Fruit fly (Drosophila melanogaster) whole organism, embryonic: ENCODE data around the gene nop5.

Experiments used
- CG12236 ChIP-seq: fragments of 200-800 bp; sonication (Bioruptor generic); optimal IDR thresholded peaks from 2 replicates; lab custom pipeline; 2016; ENCODE audit warnings: missing biosample characterization, missing genetic modification characterization
- CG12659 ChIP-seq: fragments of 200-800 bp; sonication (Bioruptor generic); optimal IDR thresholded peaks from 3 replicates; lab custom pipeline; 2017; ENCODE audit warnings: mild to moderate bottlenecking, missing biosample characterization, missing genetic modification reagents, missing genetic modification characterization
- CG13287 ChIP-seq: fragments of 200-800 bp; sonication (Bioruptor generic); IDR thresholded peaks from 2 replicates; pipeline ENCODE4 v1.3.6; 2022; ENCODE audit warnings: missing biosample characterization, missing genetic modification characterization; ENCODE audit not compliant: partially characterized antibody
- CG14710 ChIP-seq: fragments of 200-800 bp; sonication (Bioruptor generic); optimal IDR thresholded peaks from 3 replicates; lab custom pipeline; 2019; ENCODE audit warnings: missing biosample characterization, mild to moderate bottlenecking, missing genetic modification characterization, moderate library complexity
- CG15601 ChIP-seq: fragments of 200-800 bp; sonication (Bioruptor generic); optimal IDR thresholded peaks from 3 replicates; lab custom pipeline; 2019; ENCODE audit warnings: missing biosample characterization, mild to moderate bottlenecking, missing genetic modification characterization, moderate library complexity
- CG17186 ChIP-seq: fragments of 200-800 bp; sonication (Bioruptor generic); optimal IDR thresholded peaks from 3 replicates; lab custom pipeline; 2017; ENCODE audit warnings: missing biosample characterization, missing genetic modification reagents, missing genetic modification characterization
- CG17829 ChIP-seq: fragments of 200-800 bp; optimal IDR thresholded peaks from 2 replicates; lab custom pipeline; 2019; ENCODE audit warnings: missing biosample characterization, mild to moderate bottlenecking, missing genetic modification characterization, moderate library complexity
- CG2116 ChIP-seq: fragments of 200-800 bp; sonication (Bioruptor generic); optimal IDR thresholded peaks from 3 replicates; lab custom pipeline; 2018; ENCODE audit warnings: missing biosample characterization, mild to moderate bottlenecking, missing genetic modification characterization
- CG2712 ChIP-seq: fragments of 200-800 bp; optimal IDR thresholded peaks from 3 replicates; lab custom pipeline; 2019; ENCODE audit warnings: missing biosample characterization, mild to moderate bottlenecking, missing genetic modification characterization, moderate library complexity
- CG33213 ChIP-seq: fragments of 200-800 bp; sonication (Bioruptor generic); optimal IDR thresholded peaks from 3 replicates; lab custom pipeline; 2016; ENCODE audit warnings: missing biosample characterization, missing genetic modification characterization
- CG4617 ChIP-seq: fragments of 200-800 bp; sonication (Bioruptor generic); optimal IDR thresholded peaks from 3 replicates; lab custom pipeline; 2016; ENCODE audit warnings: missing biosample characterization, missing genetic modification characterization, borderline replicate concordance
- CG7271 ChIP-seq: fragments of 200-800 bp; sonication (Bioruptor generic); optimal IDR thresholded peaks from 2 replicates; lab custom pipeline; 2018; ENCODE audit warnings: missing biosample characterization, mild to moderate bottlenecking, missing genetic modification characterization, moderate library complexity
- CG7928 ChIP-seq: fragments of 200-800 bp; sonication (Bioruptor generic); optimal IDR thresholded peaks from 2 replicates; lab custom pipeline; 2017; ENCODE audit warnings: missing biosample characterization, mild to moderate bottlenecking, missing genetic modification characterization
- CG9797 ChIP-seq: fragments of 200-800 bp; sonication (Bioruptor generic); optimal IDR thresholded peaks from 3 replicates; lab custom pipeline; 2018; ENCODE audit warnings: missing biosample characterization, mild to moderate bottlenecking, missing genetic modification characterization
- E2f2 ChIP-seq: fragments of 200-800 bp; sonication (Bioruptor generic); IDR thresholded peaks from 2 replicates; pipeline ENCODE4 v1.3.6; 2022; ENCODE audit warnings: missing biosample characterization, missing genetic modification characterization
- Eip74EF ChIP-seq, 2 experiments: fragments of 200-800 bp in 1 of 2; fragments of >200 bp in 1 of 2; sonication (Bioruptor generic) in 1 of 2; optimal IDR thresholded peaks; 2 replicates each; lab custom pipeline; 2017 to 2019; ENCODE audit warnings: missing biosample characterization in 2 of 2, missing genetic modification characterization in 2 of 2, mild to moderate bottlenecking in 1 of 2, moderate library complexity in 1 of 2
- Elba2 ChIP-seq: fragments of 200-800 bp; sonication (Bioruptor generic); optimal IDR thresholded peaks from 3 replicates; lab custom pipeline; 2016; ENCODE audit warnings: missing biosample characterization, missing genetic modification characterization
- Ets97D ChIP-seq: fragments of 200-800 bp; sonication (Bioruptor generic); optimal IDR thresholded peaks from 3 replicates; lab custom pipeline; 2016; ENCODE audit warnings: missing biosample characterization, missing genetic modification characterization
- HmgZ ChIP-seq: fragments of 200-800 bp; sonication (Bioruptor generic); optimal IDR thresholded peaks from 2 replicates; lab custom pipeline; 2018; ENCODE audit warnings: missing biosample characterization, mild to moderate bottlenecking, missing genetic modification characterization
- Jarid2 ChIP-seq: fragments of 200-800 bp; sonication (Bioruptor generic); optimal IDR thresholded peaks from 3 replicates; lab custom pipeline; 2017; ENCODE audit warnings: mild to moderate bottlenecking, missing biosample characterization, missing genetic modification reagents, missing genetic modification characterization
- Lpt ChIP-seq: fragments of >200 bp; optimal IDR thresholded peaks from 2 replicates; lab custom pipeline; 2018; ENCODE audit warnings: missing biosample characterization, missing genetic modification characterization
- Myb ChIP-seq: fragments of 200-800 bp; sonication (Bioruptor generic); optimal IDR thresholded peaks from 2 replicates; lab custom pipeline; 2016; ENCODE audit warnings: missing biosample characterization, missing genetic modification characterization
- NfI ChIP-seq: fragments of 200-800 bp; sonication (Bioruptor generic); optimal IDR thresholded peaks from 3 replicates; lab custom pipeline; 2018; ENCODE audit warnings: missing biosample characterization, mild to moderate bottlenecking, missing genetic modification characterization, moderate library complexity
- Opbp ChIP-seq: fragments of 200-800 bp; sonication (Bioruptor generic); IDR thresholded peaks from 3 replicates; pipeline ENCODE4 v1.3.6; 2022; ENCODE audit warnings: missing biosample characterization, missing genetic modification characterization; ENCODE audit not compliant: partially characterized antibody
- PHDP ChIP-seq: fragments of 200-800 bp; sonication (Bioruptor generic); optimal IDR thresholded peaks from 3 replicates; lab custom pipeline; 2018; ENCODE audit warnings: missing biosample characterization, mild to moderate bottlenecking, missing genetic modification characterization, moderate library complexity
- Pdp1 ChIP-seq, 2 experiments: fragments of 200-800 bp; sonication (Bioruptor generic); optimal IDR thresholded peaks; 3 replicates each; lab custom pipeline; 2016; ENCODE audit warnings: missing biosample characterization in 2 of 2, missing genetic modification characterization in 2 of 2, mild to moderate bottlenecking in 1 of 2, moderate library complexity in 1 of 2
- Sin3A ChIP-seq: fragments of >200 bp; optimal IDR thresholded peaks from 2 replicates; lab custom pipeline; 2018
- Sry-β ChIP-seq: fragments of 200-800 bp; sonication (Bioruptor generic); optimal IDR thresholded peaks from 2 replicates; lab custom pipeline; 2018; ENCODE audit warnings: missing biosample characterization, mild to moderate bottlenecking, missing genetic modification characterization, moderate library complexity
- bigmax ChIP-seq: fragments of 200-800 bp; sonication (Bioruptor generic); optimal IDR thresholded peaks from 2 replicates; lab custom pipeline; 2018; ENCODE audit warnings: missing biosample characterization, mild to moderate bottlenecking, missing genetic modification characterization
- chinmo ChIP-seq: fragments of 200-800 bp; sonication (Bioruptor generic); IDR thresholded peaks from 4 replicates; pipeline ENCODE4 v1.3.6; 2022; ENCODE audit warnings: missing biosample characterization, missing genetic modification characterization; ENCODE audit not compliant: partially characterized antibody
- dm ChIP-seq: fragments of 200-800 bp; sonication (Bioruptor generic); optimal IDR thresholded peaks from 3 replicates; lab custom pipeline; 2016; ENCODE audit warnings: missing biosample characterization, missing genetic modification characterization
- ewg ChIP-seq: fragments of 200-800 bp; sonication (Bioruptor generic); optimal IDR thresholded peaks from 3 replicates; lab custom pipeline; 2017; ENCODE audit warnings: mild to moderate bottlenecking, missing biosample characterization, missing genetic modification reagents, missing genetic modification characterization
- gfzf ChIP-seq: fragments of 200-800 bp; sonication (Bioruptor generic); optimal IDR thresholded peaks from 2 replicates; lab custom pipeline; 2016; ENCODE audit warnings: missing biosample characterization, mild to moderate bottlenecking, missing genetic modification characterization, moderate library complexity
- her ChIP-seq: fragments of 200-800 bp; sonication (Bioruptor generic); optimal IDR thresholded peaks from 2 replicates; lab custom pipeline; 2016; ENCODE audit warnings: missing biosample characterization, missing genetic modification characterization
- hkb ChIP-seq, 2 experiments: fragments of 200-800 bp in 1 of 2; fragments of >200 bp in 1 of 2; sonication (Bioruptor generic) in 1 of 2; IDR thresholded peaks in 1 of 2; optimal IDR thresholded peaks in 1 of 2; 2 replicates each; pipeline versions ENCODE4 v1.3.6 to Lab custom; 2017 to 2022; ENCODE audit warnings: missing biosample characterization in 1 of 2, missing genetic modification characterization in 1 of 2
- inv ChIP-seq: fragments of 200-800 bp; sonication (Bioruptor generic); IDR thresholded peaks from 2 replicates; pipeline ENCODE4 v1.3.6; 2022; ENCODE audit warnings: missing biosample characterization, missing genetic modification characterization; ENCODE audit not compliant: partially characterized antibody
- nerfin-1 ChIP-seq: fragments of 200-800 bp; sonication (Bioruptor generic); optimal IDR thresholded peaks from 3 replicates; lab custom pipeline; 2019; ENCODE audit warnings: missing biosample characterization, mild to moderate bottlenecking, missing genetic modification characterization, moderate library complexity
- phol ChIP-seq: fragments of 200-800 bp; sonication (Bioruptor generic); optimal IDR thresholded peaks from 3 replicates; lab custom pipeline; 2018; ENCODE audit warnings: missing biosample characterization, mild to moderate bottlenecking, missing genetic modification characterization, moderate library complexity
- row ChIP-seq: fragments of 200-800 bp; sonication (Bioruptor generic); IDR thresholded peaks from 3 replicates; pipeline ENCODE4 v1.3.6; 2022; ENCODE audit warnings: missing biosample characterization, missing genetic modification characterization
- sd ChIP-seq: fragments of 200-800 bp; sonication (Bioruptor generic); optimal IDR thresholded peaks from 3 replicates; lab custom pipeline; 2018; ENCODE audit warnings: missing biosample characterization, mild to moderate bottlenecking, missing genetic modification characterization, moderate library complexity
- tna ChIP-seq: fragments of 200-800 bp; sonication (Bioruptor generic); IDR thresholded peaks from 2 replicates; pipeline ENCODE4 v1.3.6; 2022; ENCODE audit warnings: missing biosample characterization, missing genetic modification characterization; ENCODE audit not compliant: partially characterized antibody
- usp ChIP-seq: fragments of >200 bp; optimal IDR thresholded peaks from 2 replicates; lab custom pipeline; 2017; ENCODE audit warnings: missing biosample characterization, missing genetic modification characterization
- zfh1 ChIP-seq: fragments of 200-800 bp; sonication (Bioruptor generic); IDR thresholded peaks from 3 replicates; pipeline ENCODE4 v1.3.6; 2022; ENCODE audit warnings: missing biosample characterization, missing genetic modification characterization

nop5 gene

DNA sequence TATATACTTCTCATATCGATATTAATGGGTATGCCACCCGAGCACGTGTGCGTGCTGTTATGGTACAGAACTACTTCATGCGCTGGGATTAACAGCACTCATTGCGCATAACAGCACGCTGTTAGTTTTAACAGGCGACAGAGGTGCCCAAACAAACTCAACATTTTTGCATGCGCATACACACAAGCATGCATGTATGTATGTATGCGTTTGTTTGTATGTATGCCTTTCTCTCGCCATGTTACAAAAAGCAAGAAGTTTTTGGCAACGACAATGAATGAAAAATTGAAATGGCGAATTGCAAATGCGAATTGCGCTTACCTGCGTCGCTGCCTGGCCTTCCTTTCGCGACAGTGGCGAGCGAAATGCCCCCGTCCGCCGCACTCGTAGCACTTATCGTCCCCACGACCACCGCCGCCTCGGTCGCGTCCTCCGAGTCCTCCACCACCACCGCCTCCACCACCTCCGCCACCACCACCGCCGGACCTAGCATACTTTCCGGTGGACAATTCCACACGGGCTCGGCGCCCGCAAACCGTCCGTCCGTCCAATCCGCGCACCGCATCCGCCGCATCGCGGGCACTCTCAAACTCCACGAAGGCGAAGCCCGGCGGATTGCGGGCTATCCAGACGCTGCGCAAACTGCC is 783 bp upstream of the nop5 start (continued):
- TF ChIP-seq NfI (GFP tag; lab: Kevin White, UChicago) (no peak), inv (GFP tag; lab: Robert Waterston, UW) (no peak), tna (GFP tag; lab: Robert Waterston, UW) (peak; percentile 27; the same call in 1 of the 2 replicates), CG7928 (GFP tag; lab: Kevin White, UChicago) (no peak), Jarid2 (GFP tag; lab: Kevin White, UChicago) (no peak), usp (GFP tag; lab: Kevin White, UChicago) (no peak), CG33213 (GFP tag; lab: Kevin White, UChicago) (no peak), hkb (optimal IDR thresholded peaks at IDR 0.05; lab: Kevin White, UChicago) (no peak), hkb (GFP tag; IDR thresholded peaks at IDR 0.05; lab: Robert Waterston, UW) (no peak)

dm6 chr2L:6916345-6916744 is 2.2 kb downstream of the nop5 start, which contains the start of gene CG32829:
CG32829 (minus strand) TSS chr2L:6916445.
- TF ChIP-seq zfh1 (GFP tag; lab: Robert Waterston, UW) (0 out of 3 replicates have a peak, but pooled peaks have one; percentile 12), her (GFP tag; lab: Kevin White, UChicago) (no peak)

dm6 chr2L:6913964-6914363 is 4.6 kb downstream of the nop5 start, which contains the start of gene Wee1:
Wee1 (minus strand) TSS chr2L:6914138.
- TF ChIP-seq CG4617 (GFP tag; lab: Kevin White, UChicago), result peak; percentile 78
- TF ChIP-seq bigmax, result peak; percentile 59
- TF ChIP-seq CG33213 (GFP tag; lab: Kevin White, UChicago), result peak; percentile 40
- peak; percentile 98 for TF ChIP-seq CG9797 (GFP tag; lab: Kevin White, UChicago)
- no peak for TF ChIP-seq Eip74EF (GFP tag; optimal IDR thresholded peaks at IDR 0.05; lab: Kevin White, UChicago)
- peak; percentile 48 for TF ChIP-seq Sry-β
- TF ChIP-seq Elba2 (GFP tag; lab: Kevin White, UChicago), result peak; percentile 30
- 0 out of 3 replicates have a peak, but pooled peaks have one; percentile 23 for TF ChIP-seq Opbp
- TF ChIP-seq zfh1 (GFP tag; lab: Robert Waterston, UW), result no peak
- TF ChIP-seq CG17186, result peak; percentile 65
- peak; percentile 40 for TF ChIP-seq phol (tag; lab: Kevin White, UChicago)
- TF ChIP-seq ewg (GFP tag; lab: Kevin White, UChicago), result peak; percentile 25
- TF ChIP-seq E2f2 (GFP tag; lab: Robert Waterston, UW), result peak; percentile 97
- peak; percentile 55 for TF ChIP-seq Ets97D (GFP tag; lab: Kevin White, UChicago)
- no peak for TF ChIP-seq CG7271 (tag; lab: Kevin White, UChicago)
- TF ChIP-seq PHDP (tag; lab: Kevin White, UChicago), result no peak
- no peak for TF ChIP-seq CG12236 (GFP tag; lab: Kevin White, UChicago)
- TF ChIP-seq sd, result peak; percentile 95
- peak; percentile 63 for TF ChIP-seq CG2116 (GFP tag; lab: Kevin White, UChicago)
- peak; percentile 63; the same call in 1 of the 4 replicates for TF ChIP-seq chinmo (GFP tag; lab: Robert Waterston, UW)
- TF ChIP-seq dm (GFP tag; lab: Kevin White, UChicago), result peak; percentile 52
- TF ChIP-seq Pdp1 (GFP tag; optimal IDR thresholded peaks at IDR 0.05; lab: Kevin White, UChicago), result peak in 1 of 2 experiments; percentile 45
- peak; percentile 21 for TF ChIP-seq CG2712 (tag; lab: Kevin White, UChicago)
- TF ChIP-seq CG13287 (GFP tag; lab: Robert Waterston, UW), result peak; percentile 32; the same call in 1 of the 2 replicates
- TF ChIP-seq CG17829 (tag; lab: Kevin White, UChicago), result peak; percentile 50
- TF ChIP-seq gfzf (GFP tag; lab: Kevin White, UChicago), result peak; percentile 98
- TF ChIP-seq HmgZ (tag; lab: Kevin White, UChicago), result peak; percentile 84
- peak; percentile 60 for TF ChIP-seq Myb (GFP tag; lab: Kevin White, UChicago)
- TF ChIP-seq CG15601 (tag; lab: Kevin White, UChicago), result peak; percentile 13
- peak; percentile 58 for TF ChIP-seq CG14710
- peak; percentile 50; the same call in 1 of the 3 replicates for TF ChIP-seq row
- peak; percentile 99 for TF ChIP-seq nerfin-1 (tag; lab: Kevin White, UChicago)
- peak; percentile 72 for TF ChIP-seq CG12659 (GFP tag; lab: Kevin White, UChicago)
- peak; percentile 23 for TF ChIP-seq Sin3A
- TF ChIP-seq Lpt, result no peak
